Fruit fly (Drosophila melanogaster) S2 (cell line): Measurements from ENCODE around the gene CG6843.

Experiments used
- CG8478 ChIP-seq: fragments of >200 bp; optimal IDR thresholded peaks from 2 replicates; lab custom pipeline; 2018
- CTCF ChIP-seq, 2 experiments: fragments of >200 bp; optimal IDR thresholded peaks; 2 replicates each; lab custom pipeline; 2018

DNA sequence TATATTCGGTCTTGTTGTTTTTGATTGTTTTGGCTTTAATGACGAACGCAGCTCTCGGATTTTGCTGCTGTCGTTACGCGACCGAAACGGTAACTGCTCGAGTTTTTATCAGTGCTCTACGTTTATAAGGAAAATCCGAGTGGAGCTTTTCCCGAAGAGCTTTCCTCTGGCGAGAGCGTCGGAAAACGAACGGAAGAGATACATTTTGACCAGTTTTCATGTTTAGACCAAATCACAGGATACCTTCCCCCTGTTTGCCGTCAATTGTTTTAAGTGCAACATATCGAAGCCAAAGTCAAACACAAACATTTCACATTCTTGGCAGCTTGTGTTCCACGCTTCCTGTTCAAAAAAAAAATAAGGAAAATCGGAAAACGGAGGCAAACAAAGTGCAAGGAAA, 44.5 kb downstream of the CG6843 start, which contains the start of gene CG32204:
- TF ChIP-seq CG8478 (lab: Kevin White, UChicago), result no peak
- TF ChIP-seq CTCF (optimal IDR thresholded peaks at IDR 0.05; lab: Kevin White, UChicago), result no peak
